Fruit fly (Drosophila melanogaster) whole organism, wandering third instar larva: Measurements from ENCODE around the gene CG13005.

Source experiments
- CG9705 ChIP-seq: fragments of 200-800 bp; sonication (Bioruptor generic); optimal IDR thresholded peaks from 2 replicates; lab custom pipeline; 2018; ENCODE audit warnings: missing biosample characterization, mild to moderate bottlenecking, missing genetic modification characterization
- CrebA ChIP-seq: fragments of 200-800 bp; sonication (Bioruptor generic); optimal IDR thresholded peaks from 2 replicates; lab custom pipeline; 2016; ENCODE audit warnings: missing biosample characterization, mild to moderate bottlenecking, missing genetic modification characterization, borderline replicate concordance
- Mio ChIP-seq: sonication (Bioruptor generic); optimal IDR thresholded peaks from 2 replicates; lab custom pipeline; 2016; ENCODE audit warnings: missing biosample characterization, missing genetic modification characterization
- Myc ChIP-seq: fragments of >200 bp; optimal IDR thresholded peaks from 2 replicates; lab custom pipeline; 2017
- Vsx2 ChIP-seq: fragments of 200-300, 225-300 bp; sonication (Bioruptor generic); optimal IDR thresholded peaks from 2 replicates; lab custom pipeline; 2018; ENCODE audit warnings: missing biosample characterization, missing genetic modification characterization; ENCODE audit not compliant: partially characterized antibody
- dl ChIP-seq, 2 experiments: fragments of 175-275, 200-275 bp in 1 of 2; fragments of 200-275 bp in 1 of 2; sonication (Bioruptor generic); optimal IDR thresholded peaks; lab custom pipeline; 2018; ENCODE audit warnings: mild to moderate bottlenecking in 2 of 2, missing biosample characterization in 2 of 2, missing genetic modification characterization in 2 of 2, moderate library complexity in 2 of 2; ENCODE audit not compliant: partially characterized antibody in 2 of 2, insufficient read depth in 1 of 2
- ey ChIP-seq: fragments of 200-800 bp; sonication (Bioruptor generic); optimal IDR thresholded peaks from 2 replicates; lab custom pipeline; 2016; ENCODE audit warnings: missing biosample characterization, missing genetic modification characterization
- h ChIP-seq: fragments of 200-800 bp; sonication (Bioruptor generic); optimal IDR thresholded peaks from 3 replicates; lab custom pipeline; 2016; ENCODE audit warnings: missing biosample characterization, mild to moderate bottlenecking, missing genetic modification characterization
- lola ChIP-seq: fragments of >200 bp; optimal IDR thresholded peaks from 2 replicates; lab custom pipeline; 2017; ENCODE audit warnings: missing biosample characterization, missing genetic modification characterization
- pan ChIP-seq: fragments of >200 bp; optimal IDR thresholded peaks from 2 replicates; lab custom pipeline; 2017
- rgr ChIP-seq: fragments of 200-800 bp; sonication (Bioruptor generic); optimal IDR thresholded peaks from 3 replicates; lab custom pipeline; 2016; ENCODE audit warnings: missing biosample characterization, mild to moderate bottlenecking, missing genetic modification characterization
- sage ChIP-seq: fragments of 200-800 bp; sonication (Bioruptor generic); optimal IDR thresholded peaks from 2 replicates; lab custom pipeline; 2016; ENCODE audit warnings: missing biosample characterization, mild to moderate bottlenecking, missing genetic modification characterization
- usp ChIP-seq: fragments of >200 bp; optimal IDR thresholded peaks from 2 replicates; lab custom pipeline; 2017; ENCODE audit warnings: missing biosample characterization, missing genetic modification characterization
- woc ChIP-seq: sonication (Bioruptor generic); optimal IDR thresholded peaks from 2 replicates; lab custom pipeline; 2016; ENCODE audit warnings: missing biosample characterization, mild to moderate bottlenecking, missing genetic modification characterization

DNA sequence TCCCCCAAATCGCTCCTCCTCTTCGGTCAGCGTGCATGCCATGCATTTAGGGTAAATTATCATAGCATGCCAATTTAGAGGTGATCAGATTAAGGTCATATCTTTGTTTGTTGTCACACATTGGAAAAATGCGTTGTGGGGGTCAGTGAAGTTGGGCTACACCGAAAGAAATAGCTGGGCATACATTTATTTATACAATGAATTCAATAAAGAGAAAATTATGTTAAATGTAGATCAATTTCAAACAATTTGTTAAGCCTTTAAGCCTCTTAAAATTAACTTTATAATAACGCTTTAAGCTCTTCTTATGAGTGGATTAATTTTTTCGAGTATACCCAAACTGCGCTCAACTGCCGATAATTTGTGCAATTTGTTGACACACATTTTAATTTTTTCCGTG, 10.9 kb downstream of the CG13005 start:
- TF ChIP-seq CG9705 (GFP tag; lab: Kevin White, UChicago): no peak
- no peak for TF ChIP-seq sage (GFP tag; lab: Kevin White, UChicago)
- TF ChIP-seq h: no peak
- TF ChIP-seq dl (GFP tag; optimal IDR thresholded peaks at IDR 0.05; lab: Kevin White, UChicago; ENCODE audit: insufficient read depth in 1 of 2, partially characterized antibody in 2 of 2): no peak
- no peak for TF ChIP-seq Mio (GFP tag; lab: Kevin White, UChicago)
- no peak for TF ChIP-seq usp (GFP tag; lab: Kevin White, UChicago)
- TF ChIP-seq CrebA (GFP tag; lab: Kevin White, UChicago): no peak
- no peak for TF ChIP-seq rgr (GFP tag; lab: Kevin White, UChicago)
- no peak for TF ChIP-seq lola (GFP tag; lab: Kevin White, UChicago)
- TF ChIP-seq woc (GFP tag; lab: Kevin White, UChicago): no peak
- TF ChIP-seq pan (lab: Kevin White, UChicago): no peak
- no peak for TF ChIP-seq Myc (lab: Kevin White, UChicago)
- TF ChIP-seq Vsx2 (GFP tag; lab: Kevin White, UChicago): no peak
- no peak for TF ChIP-seq ey (GFP tag; lab: Kevin White, UChicago)
